Fruit fly (Drosophila melanogaster) whole organism, embryonic: ENCODE results near the gene sti.

ENCODE experiments used
- Aef1 ChIP-seq: fragments of 200-800 bp; sonication (Bioruptor generic); IDR thresholded peaks from 3 replicates; pipeline ENCODE4 v1.3.6; 2022; ENCODE audit warnings: missing biosample characterization, missing genetic modification characterization
- B-H2 ChIP-seq: fragments of 200-800 bp; sonication (Bioruptor generic); optimal IDR thresholded peaks from 2 replicates; lab custom pipeline; 2018; ENCODE audit warnings: missing biosample characterization, mild to moderate bottlenecking, missing genetic modification characterization
- Bdp1 ChIP-seq: fragments of 200-800 bp; sonication (Bioruptor generic); optimal IDR thresholded peaks from 3 replicates; lab custom pipeline; 2016; ENCODE audit warnings: missing biosample characterization, missing genetic modification characterization
- CG1024 ChIP-seq: fragments of 200-800 bp; sonication (Bioruptor generic); IDR thresholded peaks from 2 replicates; pipeline ENCODE4 v1.3.6; 2022; ENCODE audit warnings: missing biosample characterization, missing genetic modification characterization
- CG11504 ChIP-seq: fragments of 200-800 bp; sonication (Bioruptor generic); optimal IDR thresholded peaks from 3 replicates; lab custom pipeline; 2019; ENCODE audit warnings: missing biosample characterization, mild to moderate bottlenecking, missing genetic modification characterization, moderate library complexity
- CG11560 ChIP-seq: fragments of 200-800 bp; sonication (Bioruptor generic); IDR thresholded peaks from 3 replicates; pipeline ENCODE4 v1.3.6; 2022; ENCODE audit warnings: missing biosample characterization, missing genetic modification characterization
- CG12104 ChIP-seq: fragments of 200-800 bp; sonication (Bioruptor generic); optimal IDR thresholded peaks from 3 replicates; lab custom pipeline; 2016; ENCODE audit warnings: missing biosample characterization, missing genetic modification characterization
- CG12155 ChIP-seq: fragments of 200-800 bp; sonication (Bioruptor generic); optimal IDR thresholded peaks from 3 replicates; lab custom pipeline; 2016; ENCODE audit warnings: missing biosample characterization, missing genetic modification characterization
- CG1233 ChIP-seq: fragments of 200-800 bp; sonication (Bioruptor generic); optimal IDR thresholded peaks from 4 replicates; lab custom pipeline; 2018; ENCODE audit warnings: missing biosample characterization, mild to moderate bottlenecking, missing genetic modification characterization
- CG13287 ChIP-seq: fragments of 200-800 bp; sonication (Bioruptor generic); IDR thresholded peaks from 2 replicates; pipeline ENCODE4 v1.3.6; 2022; ENCODE audit warnings: missing biosample characterization, missing genetic modification characterization; ENCODE audit not compliant: partially characterized antibody
- CG13424 ChIP-seq: fragments of 200-800 bp; sonication (Bioruptor generic); optimal IDR thresholded peaks from 2 replicates; lab custom pipeline; 2019; ENCODE audit warnings: missing biosample characterization, mild to moderate bottlenecking, missing genetic modification characterization, moderate library complexity
- CG1529 ChIP-seq: fragments of 200-800 bp; sonication (Bioruptor generic); optimal IDR thresholded peaks from 3 replicates; lab custom pipeline; 2018; ENCODE audit warnings: missing biosample characterization, missing genetic modification characterization
- CG1603 ChIP-seq: fragments of 200-800 bp; sonication (Bioruptor generic); optimal IDR thresholded peaks from 2 replicates; lab custom pipeline; 2019; ENCODE audit warnings: missing biosample characterization, mild to moderate bottlenecking, missing genetic modification characterization, moderate library complexity
- CG1647 ChIP-seq: fragments of 200-800 bp; sonication (Bioruptor generic); optimal IDR thresholded peaks from 3 replicates; lab custom pipeline; 2016; ENCODE audit warnings: missing biosample characterization, missing genetic modification characterization
- CG16779 ChIP-seq: fragments of 200-800 bp; sonication (Bioruptor generic); IDR thresholded peaks from 2 replicates; pipeline ENCODE4 v1.3.6; 2022; ENCODE audit warnings: missing biosample characterization, missing genetic modification characterization
- CG17612 ChIP-seq: fragments of 200-800 bp; sonication (Bioruptor generic); IDR thresholded peaks from 2 replicates; pipeline ENCODE4 v1.3.6; 2022; ENCODE audit warnings: missing biosample characterization, missing genetic modification characterization
- CG32767 ChIP-seq: fragments of 200-800 bp; sonication (Bioruptor generic); IDR thresholded peaks from 2 replicates; pipeline ENCODE4 v1.3.6; 2022; ENCODE audit warnings: missing biosample characterization, missing genetic modification characterization
- CG6791 ChIP-seq: fragments of 200-800 bp; sonication (Bioruptor generic); IDR thresholded peaks from 3 replicates; pipeline ENCODE4 v1.3.6; 2022; ENCODE audit warnings: missing biosample characterization, missing genetic modification characterization; ENCODE audit not compliant: partially characterized antibody
- CG7839 ChIP-seq: fragments of 200-800 bp; sonication (Bioruptor generic); optimal IDR thresholded peaks from 3 replicates; lab custom pipeline; 2018; ENCODE audit warnings: missing biosample characterization, mild to moderate bottlenecking, missing genetic modification characterization, moderate library complexity
- CG7928 ChIP-seq: fragments of 200-800 bp; sonication (Bioruptor generic); optimal IDR thresholded peaks from 2 replicates; lab custom pipeline; 2017; ENCODE audit warnings: missing biosample characterization, mild to moderate bottlenecking, missing genetic modification characterization
- Eip74EF ChIP-seq, 2 experiments: fragments of 200-800 bp in 1 of 2; fragments of >200 bp in 1 of 2; sonication (Bioruptor generic) in 1 of 2; optimal IDR thresholded peaks; 2 replicates each; lab custom pipeline; 2017 to 2019; ENCODE audit warnings: missing biosample characterization in 2 of 2, missing genetic modification characterization in 2 of 2, mild to moderate bottlenecking in 1 of 2, moderate library complexity in 1 of 2
- Ets65A ChIP-seq: fragments of 200-800 bp; sonication (Bioruptor generic); peaks from one replicate; lab custom pipeline; 2016; ENCODE audit warnings: missing biosample characterization, missing genetic modification characterization
- GATAe ChIP-seq: fragments of 200-800 bp; sonication (Bioruptor generic); conservative IDR thresholded peaks from 2 replicates; pipeline ENCODE4 v1.3.6; 2022; ENCODE audit warnings: missing biosample characterization, missing genetic modification characterization
- HLH54F ChIP-seq: fragments of 200-800 bp; sonication (Bioruptor generic); optimal IDR thresholded peaks from 3 replicates; lab custom pipeline; 2016; ENCODE audit warnings: missing biosample characterization, missing genetic modification characterization
- Jarid2 ChIP-seq: fragments of 200-800 bp; sonication (Bioruptor generic); optimal IDR thresholded peaks from 3 replicates; lab custom pipeline; 2017; ENCODE audit warnings: mild to moderate bottlenecking, missing biosample characterization, missing genetic modification reagents, missing genetic modification characterization
- MESR4 ChIP-seq: fragments of 200-800 bp; sonication (Bioruptor generic); optimal IDR thresholded peaks from 2 replicates; lab custom pipeline; 2018; ENCODE audit warnings: missing biosample characterization, mild to moderate bottlenecking, missing genetic modification characterization, moderate library complexity
- Nf-YA ChIP-seq: fragments of 200-800 bp; sonication (Bioruptor generic); IDR thresholded peaks from 2 replicates; pipeline ENCODE4 v1.3.6; 2022; ENCODE audit warnings: missing biosample characterization, missing genetic modification characterization
- Oli ChIP-seq: fragments of 200-800 bp; sonication (Bioruptor generic); optimal IDR thresholded peaks from 2 replicates; lab custom pipeline; 2018; ENCODE audit warnings: missing biosample characterization, mild to moderate bottlenecking, missing genetic modification characterization, moderate library complexity
- Opbp ChIP-seq: fragments of 200-800 bp; sonication (Bioruptor generic); IDR thresholded peaks from 3 replicates; pipeline ENCODE4 v1.3.6; 2022; ENCODE audit warnings: missing biosample characterization, missing genetic modification characterization; ENCODE audit not compliant: partially characterized antibody
- Poxn ChIP-seq: fragments of 200-800 bp; sonication (Bioruptor generic); IDR thresholded peaks from 2 replicates; pipeline ENCODE4 v1.3.6; 2022; ENCODE audit warnings: missing biosample characterization, missing genetic modification characterization
- Spps ChIP-seq: fragments of 200-800 bp; sonication (Bioruptor generic); optimal IDR thresholded peaks from 2 replicates; lab custom pipeline; 2018; ENCODE audit warnings: missing biosample characterization, mild to moderate bottlenecking, missing genetic modification characterization
- Sry-β ChIP-seq: fragments of 200-800 bp; sonication (Bioruptor generic); optimal IDR thresholded peaks from 2 replicates; lab custom pipeline; 2018; ENCODE audit warnings: missing biosample characterization, mild to moderate bottlenecking, missing genetic modification characterization, moderate library complexity
- ash1 ChIP-seq: fragments of 200-800 bp; sonication (Bioruptor generic); optimal IDR thresholded peaks from 2 replicates; lab custom pipeline; 2018; ENCODE audit warnings: missing biosample characterization, mild to moderate bottlenecking, missing genetic modification characterization
- crc ChIP-seq: fragments of 200-800 bp; sonication (Bioruptor generic); optimal IDR thresholded peaks from 2 replicates; lab custom pipeline; 2016; ENCODE audit warnings: missing biosample characterization, missing genetic modification characterization
- dysf ChIP-seq: fragments of 200-800 bp; sonication (Bioruptor generic); IDR thresholded peaks from 3 replicates; pipeline ENCODE4 v1.3.6; 2022; ENCODE audit warnings: missing biosample characterization, missing genetic modification characterization
- ham ChIP-seq: fragments of 200-800 bp; sonication (Bioruptor generic); IDR thresholded peaks from 2 replicates; pipeline ENCODE4 v1.3.6; 2022; ENCODE audit warnings: missing biosample characterization, missing genetic modification characterization
- knrl ChIP-seq: fragments of 200-800 bp; sonication (Bioruptor generic); IDR thresholded peaks from 3 replicates; pipeline ENCODE4 v1.3.6; 2022; ENCODE audit warnings: missing biosample characterization, missing genetic modification characterization; ENCODE audit not compliant: partially characterized antibody
- maf-S ChIP-seq: fragments of 200-800 bp; sonication (Bioruptor generic); optimal IDR thresholded peaks from 2 replicates; lab custom pipeline; 2016; ENCODE audit warnings: missing biosample characterization, missing genetic modification characterization
- nau ChIP-seq: fragments of 200-800 bp; sonication (Bioruptor generic); optimal IDR thresholded peaks from 3 replicates; lab custom pipeline; 2017; ENCODE audit warnings: missing biosample characterization, mild to moderate bottlenecking, missing genetic modification characterization, missing genetic modification reagents
- oc ChIP-seq: fragments of 200-800 bp; sonication (Bioruptor generic); optimal IDR thresholded peaks from 2 replicates; lab custom pipeline; 2018; ENCODE audit warnings: missing biosample characterization, mild to moderate bottlenecking, missing genetic modification characterization, moderate library complexity
- repo ChIP-seq: fragments of 200-800 bp; sonication (Bioruptor generic); optimal IDR thresholded peaks from 2 replicates; lab custom pipeline; 2016; ENCODE audit warnings: missing biosample characterization, missing genetic modification characterization
- run ChIP-seq: fragments of 200-800 bp; sonication (Bioruptor generic); optimal IDR thresholded peaks from 3 replicates; lab custom pipeline; 2018; ENCODE audit warnings: missing biosample characterization, mild to moderate bottlenecking, missing genetic modification characterization
- sens ChIP-seq: fragments of 200-800 bp; sonication (Bioruptor generic); peaks from one replicate; lab custom pipeline; 2016; ENCODE audit warnings: missing biosample characterization, missing genetic modification characterization
- tap ChIP-seq: fragments of 200-800 bp; optimal IDR thresholded peaks from 3 replicates; lab custom pipeline; 2019; ENCODE audit warnings: missing biosample characterization, mild to moderate bottlenecking, missing genetic modification characterization, moderate library complexity
- tin ChIP-seq: fragments of 200-800 bp; sonication (Bioruptor generic); optimal IDR thresholded peaks from 3 replicates; lab custom pipeline; 2016; ENCODE audit warnings: missing biosample characterization, missing genetic modification characterization
- trem ChIP-seq: fragments of 200-800 bp; optimal IDR thresholded peaks from 3 replicates; lab custom pipeline; 2019; ENCODE audit warnings: missing biosample characterization, mild to moderate bottlenecking, missing genetic modification characterization, moderate library complexity
- unpg ChIP-seq: fragments of 200-800 bp; sonication (Bioruptor generic); optimal IDR thresholded peaks from 3 replicates; lab custom pipeline; 2018; ENCODE audit warnings: missing biosample characterization, mild to moderate bottlenecking, missing genetic modification characterization, moderate library complexity
- vfl ChIP-seq: fragments of 200-800 bp; sonication (Bioruptor generic); optimal IDR thresholded peaks from 2 replicates; lab custom pipeline; 2016; ENCODE audit warnings: missing biosample characterization, missing genetic modification characterization
- z ChIP-seq: fragments of 200-800 bp; sonication (Bioruptor generic); IDR thresholded peaks from 3 replicates; pipeline ENCODE4 v1.3.6; 2022; ENCODE audit warnings: missing biosample characterization, missing genetic modification characterization

Gene sti

DNA sequence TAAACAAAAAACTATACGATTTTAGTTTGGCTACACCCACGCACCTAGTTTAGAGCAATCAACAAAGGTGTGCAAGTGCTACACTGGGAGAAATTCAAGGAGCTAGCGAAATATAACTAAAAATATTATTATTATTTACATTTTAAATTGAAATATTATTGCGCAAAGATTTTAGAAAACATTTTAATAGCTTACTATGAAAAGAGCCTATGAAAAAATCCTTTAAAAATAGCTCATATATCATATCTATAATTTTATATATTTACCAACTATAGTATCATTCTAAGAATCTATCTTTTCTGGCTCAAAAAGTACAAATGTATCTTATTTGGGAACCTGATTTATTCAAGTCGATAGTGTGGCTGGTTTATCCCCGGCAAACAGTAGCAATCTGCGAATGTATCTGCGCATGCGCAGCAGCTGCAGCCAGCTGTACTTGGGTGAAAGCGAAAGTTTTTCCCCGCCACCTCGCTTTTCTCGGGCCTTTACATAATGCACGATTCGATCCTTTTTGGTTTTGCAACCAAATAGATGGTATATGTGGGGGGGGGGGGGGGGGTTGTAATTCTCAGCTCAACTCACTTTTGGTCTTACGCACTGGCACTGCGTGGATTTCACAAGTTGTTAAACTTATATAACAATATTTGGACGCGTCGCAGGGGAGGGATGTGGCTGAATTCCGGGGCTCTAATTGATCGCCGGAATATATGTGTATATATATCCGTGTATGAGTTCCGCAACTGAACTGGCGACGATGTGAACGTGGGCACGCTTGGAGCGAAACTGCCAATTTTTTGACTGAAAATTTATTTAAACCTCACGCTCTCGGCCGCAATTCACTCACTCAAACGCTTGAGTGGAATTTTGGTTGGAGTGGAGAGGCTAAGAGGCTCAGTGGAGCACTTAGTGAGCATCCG is 17.9 kb downstream of the sti start, which contains the start of gene CG10657 (continued):
- TF ChIP-seq maf-S (GFP tag; lab: Kevin White, UChicago) (no peak), ash1 (GFP tag; lab: Kevin White, UChicago) (no peak), CG7928 (GFP tag; lab: Kevin White, UChicago) (no peak), CG1529 (GFP tag; lab: Kevin White, UChicago) (no peak), tap (tag; lab: Kevin White, UChicago) (no peak), repo (GFP tag; lab: Kevin White, UChicago) (no peak), CG1024 (no peak), CG1647 (GFP tag; lab: Kevin White, UChicago) (no peak), vfl (GFP tag; lab: Kevin White, UChicago) (no peak), Aef1 (GFP tag; lab: Robert Waterston, UW) (no peak), GATAe (GFP tag; lab: Robert Waterston, UW) (no peak), Sry-β (GFP tag; lab: Kevin White, UChicago) (no peak), Eip74EF (GFP tag; optimal IDR thresholded peaks at IDR 0.05; lab: Kevin White, UChicago) (no peak), Poxn (no peak), CG13287 (GFP tag; lab: Robert Waterston, UW) (peak; percentile 30; the same call in 1 of the 2 replicates), trem (tag; lab: Kevin White, UChicago) (no peak), CG16779 (GFP tag; lab: Robert Waterston, UW) (no peak), HLH54F (GFP tag; lab: Kevin White, UChicago) (no peak), CG6791 (no peak), tin (no peak), Jarid2 (GFP tag; lab: Kevin White, UChicago) (peak; percentile 57), Ets65A (GFP tag; lab: Kevin White, UChicago) (no peak), CG1603 (tag; lab: Kevin White, UChicago) (no peak), Nf-YA (GFP tag; lab: Robert Waterston, UW) (no peak), MESR4 (GFP tag; lab: Kevin White, UChicago) (no peak), CG11504 (tag; lab: Kevin White, UChicago) (peak; percentile 16), ham (GFP tag; lab: Robert Waterston, UW) (no peak), Spps (tag; lab: Kevin White, UChicago) (no peak), CG1233 (GFP tag; lab: Kevin White, UChicago) (no peak), CG12104 (GFP tag; lab: Kevin White, UChicago) (no peak), CG11560 (tag; lab: Robert Waterston, UW) (no peak), run (no peak), CG12155 (GFP tag; lab: Kevin White, UChicago) (no peak), oc (tag; lab: Kevin White, UChicago) (no peak), z (GFP tag; lab: Robert Waterston, UW) (peak; percentile 96), CG17612 (GFP tag; lab: Robert Waterston, UW) (no peak), CG32767 (GFP tag; lab: Robert Waterston, UW) (no peak), Oli (tag; lab: Kevin White, UChicago) (no peak), Opbp (GFP tag; lab: Robert Waterston, UW) (peak; percentile 55; the same call in 1 of the 3 replicates), dysf (peak; percentile 37; the same call in 1 of the 3 replicates), B-H2 (GFP tag; lab: Kevin White, UChicago) (no peak), nau (no peak), knrl (no peak), sens (GFP tag; lab: Kevin White, UChicago) (no peak), unpg (GFP tag; lab: Kevin White, UChicago) (no peak), Bdp1 (GFP tag; lab: Kevin White, UChicago) (no peak), crc (GFP tag; lab: Kevin White, UChicago) (no peak), CG13424 (no peak), CG7839 (no peak)
